Worm (Caenorhabditis elegans): ENCODE results near the gene ugt-4.

ce11 chrV:12797992-12798391 is 2.9 kb upstream of the ugt-4 start, which contains the start of gene ugt-6:
- no peak for TF ChIP-seq ama-1 (optimal IDR thresholded peaks at IDR 0.05)
- no peak for TF ChIP-seq fax-1 (tag; optimal IDR thresholded peaks at IDR 0.05)
- TF ChIP-seq ceh-18 (tag; optimal IDR thresholded peaks at IDR 0.05): no peak
- no peak for TF ChIP-seq fkh-10 (GFP tag; optimal IDR thresholded peaks at IDR 0.05)
- no peak for TF ChIP-seq sdc-2 (tag; optimal IDR thresholded peaks at IDR 0.05)
- TF ChIP-seq nhr-232 (tag; optimal IDR thresholded peaks at IDR 0.05): no peak
- TF ChIP-seq hlh-30 (tag; optimal IDR thresholded peaks at IDR 0.05; ENCODE audit: insufficient read depth): no peak
- TF ChIP-seq hlh-13 (GFP tag; optimal IDR thresholded peaks at IDR 0.05): no peak
- TF ChIP-seq pha-4 (tag; optimal IDR thresholded peaks at IDR 0.05): no peak
